Worm (Caenorhabditis elegans) whole organism, L1 larva: Measurements from ENCODE around the gene ule-2.

Experiments
- C34B4.2 ChIP-seq: sonication (generic microtip); optimal IDR thresholded peaks from 2 replicates; lab custom pipeline; 2017; ENCODE audit warnings: mild to moderate bottlenecking, missing genetic modification characterization, missing compliant biosample characterization
- aha-1 ChIP-seq: fragments of 150-350 bp; optimal IDR thresholded peaks from 2 replicates; lab custom pipeline; 2014; ENCODE audit warnings: missing biosample characterization, missing genetic modification characterization
- alr-1 ChIP-seq: fragments of 200-800 bp; sonication (Bioruptor generic); optimal IDR thresholded peaks from 2 replicates; lab custom pipeline; 2018; ENCODE audit warnings: borderline replicate concordance, mild to moderate bottlenecking, missing genetic modification characterization, missing compliant biosample characterization
- aly-2 ChIP-seq: fragments of 150-350 bp; optimal IDR thresholded peaks from 2 replicates; lab custom pipeline; 2014; ENCODE audit warnings: missing biosample characterization, missing genetic modification characterization
- blmp-1 ChIP-seq: fragments of 150-350 bp; optimal IDR thresholded peaks from 2 replicates; lab custom pipeline; 2014; ENCODE audit warnings: missing biosample characterization, missing genetic modification characterization
- ceh-88 ChIP-seq: fragments of 200-800 bp; sonication (Bioruptor generic); IDR thresholded peaks from 2 replicates; pipeline ENCODE4 v1.3.6; 2022; ENCODE audit warnings: missing genetic modification characterization, missing compliant biosample characterization
- efl-1 ChIP-seq, 4 experiments: fragments of 150-350 bp; optimal IDR thresholded peaks in 3 of 4; peaks in 1 of 4; 1 replicate in 1 of 4; 2 replicates in 3 of 4; lab custom pipeline; 2014; ENCODE audit warnings: missing biosample characterization in 2 of 4, missing genetic modification characterization in 2 of 4, missing genetic modification reagents in 2 of 4
- elt-2 ChIP-seq: sonication (generic microtip); optimal IDR thresholded peaks from 2 replicates; lab custom pipeline; 2016; ENCODE audit warnings: missing genetic modification characterization, mild to moderate bottlenecking, inconsistent platforms, missing compliant biosample characterization, missing genetic modification reagents
- fos-1 ChIP-seq: fragments of 150-350 bp; optimal IDR thresholded peaks from 2 replicates; lab custom pipeline; 2014; ENCODE audit warnings: missing biosample characterization, missing genetic modification characterization
- grh-1 ChIP-seq: fragments of 200-800 bp; sonication (Bioruptor generic); IDR thresholded peaks from 2 replicates; pipeline ENCODE4 v1.3.6; 2022; ENCODE audit warnings: missing genetic modification reagents, missing genetic modification characterization, missing compliant biosample characterization
- hlh-17 ChIP-seq: fragments of 200-800 bp; sonication (Bioruptor generic); optimal IDR thresholded peaks from 2 replicates; lab custom pipeline; 2018; ENCODE audit warnings: missing genetic modification characterization, mild to moderate bottlenecking, missing compliant biosample characterization, moderate library complexity, borderline replicate concordance
- hlh-4 ChIP-seq: sonication (generic microtip); optimal IDR thresholded peaks from 2 replicates; lab custom pipeline; 2016; ENCODE audit warnings: mild to moderate bottlenecking, missing genetic modification characterization, missing compliant biosample characterization
- irx-1 ChIP-seq: sonication (generic microtip); optimal IDR thresholded peaks from 2 replicates; lab custom pipeline; 2016; ENCODE audit warnings: missing genetic modification characterization, missing compliant biosample characterization
- jun-1 ChIP-seq: fragments of 150-350 bp; optimal IDR thresholded peaks from 2 replicates; lab custom pipeline; 2014; ENCODE audit warnings: missing biosample characterization, missing genetic modification reagents, missing genetic modification characterization
- lin-14 ChIP-seq: fragments of 200-800 bp; sonication (Bioruptor generic); optimal IDR thresholded peaks from 2 replicates; lab custom pipeline; 2018; ENCODE audit warnings: mild to moderate bottlenecking, missing genetic modification characterization, moderate library complexity, missing compliant biosample characterization
- lin-35 ChIP-seq, 2 experiments: fragments of 150-350 bp; optimal IDR thresholded peaks; 2 replicates each; lab custom pipeline; 2014; ENCODE audit warnings: missing biosample characterization in 2 of 2, missing genetic modification characterization in 2 of 2, missing genetic modification reagents in 2 of 2
- lir-3 ChIP-seq: sonication (generic microtip); optimal IDR thresholded peaks from 2 replicates; lab custom pipeline; 2016; ENCODE audit warnings: mild to moderate bottlenecking, missing genetic modification characterization, moderate library complexity, missing compliant biosample characterization; ENCODE audit not compliant: poor library complexity
- lsy-2 ChIP-seq, 2 experiments: fragments of 150-350 bp; optimal IDR thresholded peaks; 2 replicates each; lab custom pipeline; 2014; ENCODE audit warnings: missing biosample characterization in 2 of 2, missing genetic modification characterization in 2 of 2
- mab-9 ChIP-seq: fragments of 200-800 bp; sonication (Bioruptor generic); IDR thresholded peaks from 2 replicates; pipeline ENCODE4 v1.3.6; 2022; ENCODE audit warnings: missing genetic modification reagents, missing genetic modification characterization, missing compliant biosample characterization
- nhr-11 ChIP-seq: fragments of 150-350 bp; optimal IDR thresholded peaks from 2 replicates; lab custom pipeline; 2014; ENCODE audit warnings: missing biosample characterization, missing genetic modification characterization
- nhr-12 ChIP-seq: sonication (generic microtip); optimal IDR thresholded peaks from 2 replicates; lab custom pipeline; 2017; ENCODE audit warnings: missing biosample characterization, missing genetic modification characterization
- nhr-19 ChIP-seq: fragments of 200-800 bp; sonication (Bioruptor generic); conservative IDR thresholded peaks from 2 replicates; pipeline ENCODE4 v1.3.6; 2022; ENCODE audit warnings: missing genetic modification characterization, missing compliant biosample characterization
- nhr-20 ChIP-seq: sonication (generic microtip); optimal IDR thresholded peaks from 2 replicates; lab custom pipeline; 2016; ENCODE audit warnings: mild to moderate bottlenecking, missing genetic modification characterization, missing compliant biosample characterization
- nhr-77 ChIP-seq: fragments of 150-350 bp; optimal IDR thresholded peaks from 2 replicates; lab custom pipeline; 2014; ENCODE audit warnings: missing biosample characterization, missing genetic modification characterization
- nhr-85 ChIP-seq: sonication (generic microtip); peaks from one replicate; lab custom pipeline; 2016; ENCODE audit warnings: missing genetic modification characterization, inconsistent platforms, missing compliant biosample characterization
- nhr-90 ChIP-seq: sonication (generic microtip); optimal IDR thresholded peaks from 2 replicates; lab custom pipeline; 2016; ENCODE audit warnings: mild to moderate bottlenecking, missing genetic modification characterization, missing compliant biosample characterization; ENCODE audit not compliant: poor library complexity
- pag-3 ChIP-seq: sonication (generic microtip); optimal IDR thresholded peaks from 2 replicates; lab custom pipeline; 2017; ENCODE audit warnings: missing genetic modification characterization, mild to moderate bottlenecking, missing compliant biosample characterization, antibody characterized with exemption, borderline replicate concordance; ENCODE audit not compliant: insufficient read depth
- rnt-1 ChIP-seq: sonication (generic microtip); optimal IDR thresholded peaks from 2 replicates; lab custom pipeline; 2016; ENCODE audit warnings: mild to moderate bottlenecking, missing genetic modification characterization, moderate library complexity, missing compliant biosample characterization
- sptf-1 ChIP-seq: fragments of 150-350 bp; optimal IDR thresholded peaks from 2 replicates; lab custom pipeline; 2014; ENCODE audit warnings: missing biosample characterization, missing genetic modification characterization
- tlp-1 ChIP-seq: fragments of 150-350 bp; optimal IDR thresholded peaks from 2 replicates; lab custom pipeline; 2014; ENCODE audit warnings: missing biosample characterization, missing genetic modification characterization
- unc-130 ChIP-seq: fragments of 150-350 bp; optimal IDR thresholded peaks from 2 replicates; lab custom pipeline; 2017; ENCODE audit warnings: missing biosample characterization, missing genetic modification characterization, inconsistent platforms
- unc-30 ChIP-seq: sonication (generic microtip); optimal IDR thresholded peaks from 2 replicates; lab custom pipeline; 2017; ENCODE audit warnings: missing biosample characterization, missing genetic modification characterization
- unc-62 ChIP-seq: fragments of 150-350 bp; optimal IDR thresholded peaks from 2 replicates; lab custom pipeline; 2014; ENCODE audit warnings: missing biosample characterization, missing genetic modification reagents, missing genetic modification characterization
- unc-86 ChIP-seq: sonication (generic microtip); optimal IDR thresholded peaks from 2 replicates; lab custom pipeline; 2016; ENCODE audit warnings: missing genetic modification characterization, missing compliant biosample characterization
- xbp-1 ChIP-seq: sonication (generic microtip); optimal IDR thresholded peaks from 2 replicates; lab custom pipeline; 2016; ENCODE audit warnings: missing genetic modification characterization, missing compliant biosample characterization
- zag-1 ChIP-seq: fragments of 150-350 bp; optimal IDR thresholded peaks from 2 replicates; lab custom pipeline; 2014; ENCODE audit warnings: missing biosample characterization, missing genetic modification characterization
- zip-4 ChIP-seq: fragments of 200-800 bp; sonication (Bioruptor generic); optimal IDR thresholded peaks from 2 replicates; lab custom pipeline; 2018; ENCODE audit warnings: mild to moderate bottlenecking, missing genetic modification characterization, moderate library complexity, missing compliant biosample characterization

The ule-2 gene

DNA sequence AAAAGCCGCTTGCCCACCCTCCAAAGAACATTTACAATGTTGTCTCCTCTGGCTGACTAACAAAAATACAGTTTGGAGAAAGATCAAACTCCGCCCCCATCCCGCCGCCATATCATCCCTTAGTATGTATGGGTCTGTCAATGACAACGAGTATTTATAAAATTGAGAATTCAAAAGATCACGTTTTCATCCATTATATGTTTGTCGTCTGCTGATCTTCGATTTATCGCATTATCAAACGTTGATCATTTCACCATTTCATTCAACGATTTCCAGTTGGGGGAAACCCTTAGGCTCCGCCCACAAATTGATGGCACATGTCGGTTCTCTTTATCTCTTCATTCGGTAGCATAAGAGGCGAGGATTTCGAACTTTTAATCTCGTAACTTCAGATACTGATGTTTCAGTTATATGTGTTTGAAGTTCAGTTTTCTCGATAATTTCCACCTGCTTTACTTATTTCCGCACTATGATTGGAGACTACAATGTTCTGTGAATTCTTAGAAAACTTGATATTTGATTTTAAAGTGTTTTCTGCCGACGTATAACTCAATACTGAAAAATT, 20.7 kb upstream of the ule-2 start (continued):
- no peak for TF ChIP-seq fos-1 (tag; lab: Kevin White, UChicago)
- TF ChIP-seq mab-9 (GFP tag; lab: Robert Waterston, UW), result no peak
- TF ChIP-seq aly-2 (tag; lab: Kevin White, UChicago), result no peak
- TF ChIP-seq nhr-90 (tag; lab: Kevin White, UChicago), result peak; percentile 67
- no peak for TF ChIP-seq nhr-77 (tag; lab: Kevin White, UChicago)
- TF ChIP-seq lsy-2 (tag; optimal IDR thresholded peaks at IDR 0.05; lab: Kevin White, UChicago), result no peak
- peak; percentile 44 for TF ChIP-seq jun-1 (tag; lab: Kevin White, UChicago)

DNA sequence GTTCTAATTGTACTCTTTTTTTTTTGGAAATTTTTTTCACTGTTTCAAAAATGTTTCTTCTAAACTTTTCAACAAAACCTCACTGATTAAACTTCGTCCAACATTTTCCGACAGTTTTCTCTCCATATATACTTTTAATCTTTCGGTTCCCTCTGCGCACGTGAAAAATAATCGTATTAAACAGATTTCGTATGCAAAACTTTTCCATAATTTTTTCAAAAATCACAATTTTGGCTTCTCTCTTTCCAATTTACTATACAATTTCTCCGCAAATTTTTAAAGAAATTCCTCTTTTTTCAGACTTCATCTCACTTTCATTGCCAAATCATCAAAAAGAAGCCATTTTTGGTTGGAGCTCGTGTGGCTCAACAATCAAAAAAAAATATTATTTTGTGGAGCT, 18.6 kb upstream of the ule-2 start, which contains the start of gene dmd-6:
Gene dmd-6, plus strand, starts transcription at position 301 of the 400 bp plus-strand sequence.
- no peak for TF ChIP-seq zag-1 (tag; lab: Kevin White, UChicago)
- no peak for TF ChIP-seq nhr-19 (GFP tag; lab: Robert Waterston, UW)
- TF ChIP-seq ceh-88, result no peak
- TF ChIP-seq lin-14, result no peak
- no peak for TF ChIP-seq xbp-1 (tag; lab: Kevin White, UChicago)
- TF ChIP-seq blmp-1 (tag; lab: Kevin White, UChicago), result no peak
- TF ChIP-seq sptf-1 (tag; lab: Kevin White, UChicago), result no peak
- no peak for TF ChIP-seq nhr-77 (tag; lab: Kevin White, UChicago)
- TF ChIP-seq rnt-1, result no peak
- TF ChIP-seq lin-35 (GFP tag; optimal IDR thresholded peaks at IDR 0.05; lab: Kevin White, UChicago), result no peak
- no peak for TF ChIP-seq nhr-90 (tag; lab: Kevin White, UChicago)
- no peak for TF ChIP-seq unc-30 (tag; lab: Kevin White, UChicago)

DNA sequence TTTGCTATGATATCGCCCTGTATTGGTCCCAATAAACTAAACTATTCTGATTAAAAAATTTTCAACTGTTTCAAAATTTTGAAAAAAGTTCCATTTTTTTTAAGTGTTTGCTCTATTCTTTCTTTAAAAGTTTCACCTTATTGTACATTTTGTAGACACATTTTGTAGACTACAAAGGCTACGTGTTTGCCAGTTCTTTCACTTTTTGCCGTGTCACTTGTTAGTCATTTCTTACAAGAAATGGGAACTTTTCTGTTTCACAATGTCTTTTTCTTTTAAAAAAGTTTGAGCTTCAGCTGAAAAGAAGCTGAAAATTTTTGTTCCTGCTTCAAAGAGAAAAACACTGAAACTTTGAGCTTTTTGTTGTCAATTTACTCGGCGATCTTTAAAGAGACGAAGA, 17.9 kb upstream of the ule-2 start:
- TF ChIP-seq blmp-1 (tag; lab: Kevin White, UChicago) (peak; percentile 14), efl-1 (optimal IDR thresholded peaks at IDR 0.05; lab: Kevin White, UChicago) (no peak), efl-1 (GFP tag; optimal IDR thresholded peaks at IDR 0.05 in 1 of 2; lab: Kevin White, UChicago) (peak in 1 of 2 experiments; percentile 51), zip-4 (no peak)
- TF ChIP-seq, all 84 proteins: peak for 2

DNA sequence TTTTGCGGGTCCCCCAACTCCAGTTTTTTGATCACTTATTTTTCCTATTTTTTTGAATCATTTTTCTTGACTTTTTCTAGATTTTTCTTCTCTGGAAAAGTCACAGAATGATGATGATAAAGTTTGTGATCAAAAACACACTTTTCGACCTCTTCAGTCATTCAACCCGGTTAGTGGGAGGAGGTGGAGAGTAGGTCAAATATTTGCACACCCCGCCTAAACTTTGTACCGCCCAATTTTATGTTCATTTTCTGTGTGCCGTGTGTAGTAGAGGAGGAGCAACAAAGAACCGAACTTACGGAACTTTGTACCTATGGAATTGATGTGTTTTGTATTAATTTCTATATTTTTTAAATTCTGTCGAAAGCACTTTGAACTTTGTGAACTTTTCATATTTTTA, 17.4 kb upstream of the ule-2 start:
- peak; percentile 22 for TF ChIP-seq nhr-20 (tag; lab: Kevin White, UChicago)
- TF ChIP-seq elt-2 (tag; lab: Kevin White, UChicago), result no peak
- TF ChIP-seq efl-1 (optimal IDR thresholded peaks at IDR 0.05; lab: Kevin White, UChicago), result no peak
- TF ChIP-seq efl-1 (GFP tag; optimal IDR thresholded peaks at IDR 0.05 in 1 of 2; lab: Kevin White, UChicago), result peak in 1 of 2 experiments; percentile 89

DNA sequence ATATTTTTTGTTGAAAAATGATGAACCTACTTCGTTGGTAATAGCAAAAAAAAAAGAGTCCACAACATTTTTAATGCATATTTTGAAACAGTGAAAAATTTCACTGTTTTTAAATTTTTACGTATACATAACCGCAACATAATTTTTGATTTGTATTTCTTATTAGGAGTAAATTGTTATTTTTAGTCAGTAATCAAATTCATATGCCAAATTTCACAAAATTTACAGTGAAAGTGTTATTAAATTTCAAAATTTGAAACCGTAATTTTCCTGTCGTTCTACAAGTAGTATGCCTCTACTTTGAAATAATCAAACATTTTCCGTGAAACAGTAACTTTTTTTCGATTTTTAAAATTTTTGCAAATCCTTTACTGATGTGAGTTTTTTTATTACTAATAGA, 16.9 kb upstream of the ule-2 start:
- TF ChIP-seq ceh-88 (no peak), nhr-19 (GFP tag; lab: Robert Waterston, UW) (no peak)
- TF ChIP-seq, all 84 proteins: peak for 0

DNA sequence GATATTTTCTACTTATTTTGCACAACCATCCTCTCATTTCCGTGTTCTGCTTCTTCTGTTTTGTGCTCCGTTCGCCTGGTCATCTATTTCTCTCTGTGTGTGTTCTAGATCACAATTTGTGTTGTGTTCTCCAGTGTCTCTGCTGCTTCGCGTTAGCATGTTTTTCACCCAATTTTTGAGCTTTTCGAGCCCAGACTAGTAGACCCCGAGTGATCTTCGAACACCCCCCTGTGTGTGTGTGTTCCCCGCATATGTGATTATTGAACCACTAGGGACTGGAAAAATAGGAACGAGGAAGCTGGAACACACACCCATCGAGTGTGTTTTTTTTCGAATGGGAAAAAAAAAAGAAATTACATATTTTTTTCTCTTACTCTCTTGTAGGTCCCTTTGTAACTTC, 16.4 kb upstream of the ule-2 start:
- TF ChIP-seq grh-1, result peak; percentile 15; the same call in 1 of the 2 replicates
- TF ChIP-seq efl-1 (optimal IDR thresholded peaks at IDR 0.05; lab: Kevin White, UChicago), result no peak
- TF ChIP-seq efl-1 (GFP tag; optimal IDR thresholded peaks at IDR 0.05 in 1 of 2; lab: Kevin White, UChicago), result peak in 1 of 2 experiments; percentile 85
- TF ChIP-seq alr-1 (tag; lab: Kevin White, UChicago), result no peak

DNA sequence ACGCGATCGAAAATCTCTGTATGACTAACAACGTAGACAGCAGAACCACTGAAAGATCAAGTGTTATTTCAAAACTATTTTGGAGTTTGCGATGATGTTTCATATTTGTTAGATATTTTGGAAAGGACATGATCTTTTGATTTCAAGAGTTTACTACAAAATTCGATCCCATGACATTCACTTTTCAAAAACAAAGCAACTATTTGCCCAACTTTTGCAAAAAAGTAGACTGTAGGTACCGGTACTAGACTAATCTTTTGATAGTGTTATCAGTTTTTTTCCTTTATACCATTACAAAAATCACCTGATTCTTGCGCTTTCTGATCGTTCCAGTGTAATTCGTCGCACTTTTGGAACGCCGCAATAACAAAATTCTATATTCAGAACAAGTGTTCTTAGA, 14.9 kb upstream of the ule-2 start:
- TF ChIP-seq elt-2 (tag; lab: Kevin White, UChicago) (peak; percentile 36), lin-35 (GFP tag; optimal IDR thresholded peaks at IDR 0.05; lab: Kevin White, UChicago) (no peak), nhr-11 (tag; lab: Kevin White, UChicago) (no peak), unc-62 (GFP tag; lab: Kevin White, UChicago) (no peak), aha-1 (no peak), sptf-1 (tag; lab: Kevin White, UChicago) (no peak), lir-3 (tag; lab: Kevin White, UChicago) (no peak), pag-3 (tag; lab: Kevin White, UChicago) (no peak), unc-30 (tag; lab: Kevin White, UChicago) (no peak), C34B4.2 (tag; lab: Kevin White, UChicago) (no peak), unc-130 (no peak), tlp-1 (tag; lab: Kevin White, UChicago) (no peak), nhr-20 (tag; lab: Kevin White, UChicago) (peak; percentile 55), nhr-85 (tag; lab: Kevin White, UChicago) (peak; percentile 79), nhr-12 (tag; lab: Kevin White, UChicago) (no peak), lsy-2 (tag; optimal IDR thresholded peaks at IDR 0.05; lab: Kevin White, UChicago) (no peak), nhr-19 (GFP tag; lab: Robert Waterston, UW) (no peak), hlh-17 (GFP tag; lab: Kevin White, UChicago) (no peak), irx-1 (tag; lab: Kevin White, UChicago) (no peak), unc-86 (tag; lab: Kevin White, UChicago) (no peak), hlh-4 (tag; lab: Kevin White, UChicago) (no peak)
